Worm (Caenorhabditis elegans): ENCODE measurements around the gene zmp-6.

DNA sequence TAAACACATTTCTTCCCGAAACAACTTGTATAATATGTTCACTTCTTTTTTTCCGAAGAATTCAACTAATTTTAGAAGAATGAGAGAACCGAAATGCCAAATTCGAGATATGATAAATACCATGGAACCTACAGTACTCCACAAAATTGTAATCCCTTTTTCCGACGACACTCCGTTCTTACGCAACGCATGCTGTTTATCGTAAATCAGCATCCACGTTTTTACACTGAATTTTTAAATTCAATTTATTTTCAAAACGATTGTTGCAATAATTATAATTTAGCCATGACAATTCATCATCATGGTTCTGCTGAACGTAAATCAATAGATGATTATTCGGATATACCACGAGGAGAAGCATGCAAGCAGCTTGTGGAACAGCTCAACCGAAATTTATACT is 33.5 kb upstream of the zmp-6 start, which contains the start of gene B0361.3:
- no peak for TF ChIP-seq ref-1 (GFP tag; conservative IDR thresholded peaks at IDR 0.05)
- TF ChIP-seq cog-1 (tag; optimal IDR thresholded peaks at IDR 0.05), result no peak
- TF ChIP-seq flt-1 (GFP tag; IDR thresholded peaks at IDR 0.05), result no peak
- no peak for TF ChIP-seq med-1 (GFP tag; optimal IDR thresholded peaks at IDR 0.05; ENCODE audit: insufficient read depth)

Data from whole organism, midembryonic.